Fruit fly (Drosophila melanogaster) whole organism, embryonic: ENCODE results near the gene CG32845.

Experiments used
- Aef1 ChIP-seq: fragments of 200-800 bp; sonication (Bioruptor generic); IDR thresholded peaks from 3 replicates; pipeline ENCODE4 v1.3.6; 2022; ENCODE audit warnings: missing biosample characterization, missing genetic modification characterization
- Asciz ChIP-seq: fragments of 200-800 bp; sonication (Bioruptor generic); optimal IDR thresholded peaks from 2 replicates; lab custom pipeline; 2017; ENCODE audit warnings: missing biosample characterization, mild to moderate bottlenecking, missing genetic modification characterization, missing genetic modification reagents
- Atf6 ChIP-seq: fragments of 200-800 bp; sonication (Bioruptor generic); IDR thresholded peaks from 2 replicates; pipeline ENCODE4 v1.3.6; 2022; ENCODE audit warnings: missing biosample characterization, missing genetic modification characterization
- B-H1 ChIP-seq: fragments of 200-800 bp; sonication (Bioruptor generic); IDR thresholded peaks from 3 replicates; pipeline ENCODE4 v1.3.6; 2022; ENCODE audit warnings: missing biosample characterization, missing genetic modification characterization
- CG1024 ChIP-seq: fragments of 200-800 bp; sonication (Bioruptor generic); IDR thresholded peaks from 2 replicates; pipeline ENCODE4 v1.3.6; 2022; ENCODE audit warnings: missing biosample characterization, missing genetic modification characterization
- CG10267 ChIP-seq: fragments of 200-800 bp; sonication (Bioruptor generic); optimal IDR thresholded peaks from 2 replicates; lab custom pipeline; 2018; ENCODE audit warnings: missing biosample characterization, mild to moderate bottlenecking, missing genetic modification characterization, moderate library complexity
- CG11504 ChIP-seq: fragments of 200-800 bp; sonication (Bioruptor generic); optimal IDR thresholded peaks from 3 replicates; lab custom pipeline; 2019; ENCODE audit warnings: missing biosample characterization, mild to moderate bottlenecking, missing genetic modification characterization, moderate library complexity
- CG13123 ChIP-seq: fragments of 200-800 bp; sonication (Bioruptor generic); optimal IDR thresholded peaks from 2 replicates; lab custom pipeline; 2016; ENCODE audit warnings: missing biosample characterization, missing genetic modification characterization
- CG13287 ChIP-seq: fragments of 200-800 bp; sonication (Bioruptor generic); IDR thresholded peaks from 2 replicates; pipeline ENCODE4 v1.3.6; 2022; ENCODE audit warnings: missing biosample characterization, missing genetic modification characterization; ENCODE audit not compliant: partially characterized antibody
- CG14710 ChIP-seq: fragments of 200-800 bp; sonication (Bioruptor generic); optimal IDR thresholded peaks from 3 replicates; lab custom pipeline; 2019; ENCODE audit warnings: missing biosample characterization, mild to moderate bottlenecking, missing genetic modification characterization, moderate library complexity
- CG15479 ChIP-seq: fragments of 200-800 bp; sonication (Bioruptor generic); optimal IDR thresholded peaks from 3 replicates; lab custom pipeline; 2019; ENCODE audit warnings: missing biosample characterization, mild to moderate bottlenecking, missing genetic modification characterization, moderate library complexity
- CG16815 ChIP-seq: fragments of 200-800 bp; sonication (Bioruptor generic); optimal IDR thresholded peaks from 3 replicates; lab custom pipeline; 2017; ENCODE audit warnings: missing biosample characterization, mild to moderate bottlenecking, missing genetic modification characterization
- CG17186 ChIP-seq: fragments of 200-800 bp; sonication (Bioruptor generic); optimal IDR thresholded peaks from 3 replicates; lab custom pipeline; 2017; ENCODE audit warnings: missing biosample characterization, missing genetic modification reagents, missing genetic modification characterization
- CG17328 ChIP-seq: fragments of 200-800 bp; sonication (Bioruptor generic); IDR thresholded peaks from 2 replicates; pipeline ENCODE4 v1.3.6; 2022; ENCODE audit warnings: missing biosample characterization, missing genetic modification characterization
- CG18011 ChIP-seq: fragments of 200-800 bp; sonication (Bioruptor generic); optimal IDR thresholded peaks from 2 replicates; lab custom pipeline; 2017; ENCODE audit warnings: missing biosample characterization, missing genetic modification characterization, mild to moderate bottlenecking, moderate library complexity, missing genotype
- CG18764 ChIP-seq: fragments of 200-800 bp; sonication (Bioruptor generic); optimal IDR thresholded peaks from 3 replicates; lab custom pipeline; 2016; ENCODE audit warnings: missing biosample characterization, missing genetic modification characterization
- CG4820 ChIP-seq: fragments of 200-800 bp; sonication (Bioruptor generic); optimal IDR thresholded peaks from 3 replicates; lab custom pipeline; 2016; ENCODE audit warnings: missing biosample characterization, missing genetic modification characterization
- CG6791 ChIP-seq: fragments of 200-800 bp; sonication (Bioruptor generic); IDR thresholded peaks from 3 replicates; pipeline ENCODE4 v1.3.6; 2022; ENCODE audit warnings: missing biosample characterization, missing genetic modification characterization; ENCODE audit not compliant: partially characterized antibody
- CG7839 ChIP-seq: fragments of 200-800 bp; sonication (Bioruptor generic); optimal IDR thresholded peaks from 3 replicates; lab custom pipeline; 2018; ENCODE audit warnings: missing biosample characterization, mild to moderate bottlenecking, missing genetic modification characterization, moderate library complexity
- CG8089 ChIP-seq: fragments of 200-800 bp; sonication (Bioruptor generic); optimal IDR thresholded peaks from 3 replicates; lab custom pipeline; 2016; ENCODE audit warnings: missing biosample characterization, missing genetic modification characterization
- CG8388 ChIP-seq: fragments of 200-800 bp; sonication (Bioruptor generic); optimal IDR thresholded peaks from 2 replicates; lab custom pipeline; 2019; ENCODE audit warnings: missing biosample characterization, mild to moderate bottlenecking, missing genetic modification characterization, moderate library complexity
- CG9932 ChIP-seq: fragments of 200-800 bp; sonication (Bioruptor generic); IDR thresholded peaks from 2 replicates; pipeline ENCODE4 v1.3.6; 2022; ENCODE audit warnings: missing biosample characterization, missing genetic modification characterization
- Dref ChIP-seq: fragments of 200-800 bp; sonication (Bioruptor generic); IDR thresholded peaks from 2 replicates; pipeline ENCODE4 v1.3.6; 2022; ENCODE audit warnings: missing biosample characterization, missing genetic modification characterization
- HmgD ChIP-seq: fragments of 200-800 bp; sonication (Bioruptor generic); optimal IDR thresholded peaks from 3 replicates; lab custom pipeline; 2016; ENCODE audit warnings: missing biosample characterization, missing genetic modification characterization
- Hmx ChIP-seq: fragments of 200-800 bp; sonication (Bioruptor generic); optimal IDR thresholded peaks from 2 replicates; lab custom pipeline; 2016; ENCODE audit warnings: missing biosample characterization, missing genetic modification characterization
- Hr3 ChIP-seq: fragments of 200-800 bp; sonication (Bioruptor generic); optimal IDR thresholded peaks from 3 replicates; lab custom pipeline; 2016; ENCODE audit warnings: missing biosample characterization, missing genetic modification characterization
- NfI ChIP-seq: fragments of 200-800 bp; sonication (Bioruptor generic); optimal IDR thresholded peaks from 3 replicates; lab custom pipeline; 2018; ENCODE audit warnings: missing biosample characterization, mild to moderate bottlenecking, missing genetic modification characterization, moderate library complexity
- Oli ChIP-seq: fragments of 200-800 bp; sonication (Bioruptor generic); optimal IDR thresholded peaks from 2 replicates; lab custom pipeline; 2018; ENCODE audit warnings: missing biosample characterization, mild to moderate bottlenecking, missing genetic modification characterization, moderate library complexity
- Tbp ChIP-seq: fragments of >200 bp; optimal IDR thresholded peaks from 2 replicates; lab custom pipeline; 2018; ENCODE audit warnings: missing biosample characterization, missing genetic modification characterization
- aop ChIP-seq: fragments of 200-800 bp; sonication (Bioruptor generic); IDR thresholded peaks from 2 replicates; pipeline ENCODE4 v1.3.6; 2022; ENCODE audit warnings: missing biosample characterization, missing genetic modification characterization
- cg ChIP-seq: fragments of 200-800 bp; sonication (Bioruptor generic); optimal IDR thresholded peaks from 3 replicates; lab custom pipeline; 2019; ENCODE audit warnings: missing biosample characterization, mild to moderate bottlenecking, missing genetic modification characterization, moderate library complexity
- dimm ChIP-seq: fragments of 200-800 bp; sonication (Bioruptor generic); IDR thresholded peaks from 2 replicates; pipeline ENCODE4 v1.3.6; 2022; ENCODE audit warnings: missing biosample characterization, missing genetic modification characterization
- dpn ChIP-seq, 2 experiments: fragments of 200-800 bp; sonication (Bioruptor generic); optimal IDR thresholded peaks; 3 replicates each; lab custom pipeline; 2016; ENCODE audit warnings: missing biosample characterization in 2 of 2, missing genetic modification characterization in 2 of 2
- esg ChIP-seq: fragments of 200-800 bp; sonication (Bioruptor generic); conservative IDR thresholded peaks from 2 replicates; pipeline ENCODE4 v1.3.6; 2022; ENCODE audit warnings: missing biosample characterization, missing genetic modification characterization
- fu2 ChIP-seq: fragments of 200-800 bp; sonication (Bioruptor generic); optimal IDR thresholded peaks from 2 replicates; lab custom pipeline; 2016; ENCODE audit warnings: missing biosample characterization, missing genetic modification characterization
- gfzf ChIP-seq: fragments of 200-800 bp; sonication (Bioruptor generic); optimal IDR thresholded peaks from 2 replicates; lab custom pipeline; 2016; ENCODE audit warnings: missing biosample characterization, mild to moderate bottlenecking, missing genetic modification characterization, moderate library complexity
- grau ChIP-seq: fragments of 200-800 bp; optimal IDR thresholded peaks from 3 replicates; lab custom pipeline; 2019; ENCODE audit warnings: missing biosample characterization, mild to moderate bottlenecking, missing genetic modification characterization, moderate library complexity
- grn ChIP-seq: fragments of 200-800 bp; sonication (Bioruptor generic); optimal IDR thresholded peaks from 3 replicates; lab custom pipeline; 2017; ENCODE audit warnings: missing biosample characterization, missing genetic modification characterization
- mam ChIP-seq: fragments of 200-800 bp; sonication (Bioruptor generic); optimal IDR thresholded peaks from 3 replicates; lab custom pipeline; 2016; ENCODE audit warnings: missing biosample characterization, missing genetic modification characterization
- pzg ChIP-seq: fragments of 200-800 bp; sonication (Bioruptor generic); optimal IDR thresholded peaks from 3 replicates; lab custom pipeline; 2018; ENCODE audit warnings: missing biosample characterization, mild to moderate bottlenecking, missing genetic modification characterization, moderate library complexity
- sim ChIP-seq: fragments of 200-800 bp; sonication (Bioruptor generic); IDR thresholded peaks from 2 replicates; pipeline ENCODE4 v1.3.6; 2022; ENCODE audit warnings: missing biosample characterization, missing genetic modification characterization
- sisA ChIP-seq: fragments of 200-800 bp; sonication (Bioruptor generic); IDR thresholded peaks from 2 replicates; pipeline ENCODE4 v1.3.6; 2022; ENCODE audit warnings: missing biosample characterization, missing genetic modification characterization
- slbo ChIP-seq: fragments of 200-800 bp; sonication (Bioruptor generic); IDR thresholded peaks from 2 replicates; pipeline ENCODE4 v1.3.6; 2022; ENCODE audit warnings: missing biosample characterization, missing genetic modification characterization
- stc ChIP-seq: fragments of 200-800 bp; sonication (Bioruptor generic); IDR thresholded peaks from 2 replicates; pipeline ENCODE4 v1.3.6; 2022; ENCODE audit warnings: missing biosample characterization, missing genetic modification characterization
- stwl ChIP-seq: fragments of 200-800 bp; sonication (Bioruptor generic); optimal IDR thresholded peaks from 3 replicates; lab custom pipeline; 2018; ENCODE audit warnings: missing biosample characterization, mild to moderate bottlenecking, missing genetic modification characterization, moderate library complexity
- tap ChIP-seq: fragments of 200-800 bp; optimal IDR thresholded peaks from 3 replicates; lab custom pipeline; 2019; ENCODE audit warnings: missing biosample characterization, mild to moderate bottlenecking, missing genetic modification characterization, moderate library complexity
- tgo ChIP-seq: fragments of 200-800 bp; sonication (Bioruptor generic); IDR thresholded peaks from 3 replicates; pipeline ENCODE4 v1.3.6; 2022; ENCODE audit warnings: missing biosample characterization, missing genetic modification characterization
- tio ChIP-seq: fragments of 200-800 bp; sonication (Bioruptor generic); optimal IDR thresholded peaks from 2 replicates; lab custom pipeline; 2017; ENCODE audit warnings: missing biosample characterization, missing genetic modification characterization, inconsistent platforms
- unc-4 ChIP-seq: fragments of 200-800 bp; sonication (Bioruptor generic); IDR thresholded peaks from 2 replicates; pipeline ENCODE4 v1.3.6; 2022; ENCODE audit warnings: missing biosample characterization, missing genetic modification characterization; ENCODE audit not compliant: partially characterized antibody
- wdn ChIP-seq: fragments of 200-800 bp; sonication (Bioruptor generic); IDR thresholded peaks from 2 replicates; pipeline ENCODE4 v1.3.6; 2022; ENCODE audit warnings: missing biosample characterization, missing genetic modification characterization
- zf30C ChIP-seq: fragments of 200-800 bp; sonication (Bioruptor generic); optimal IDR thresholded peaks from 3 replicates; lab custom pipeline; 2018; ENCODE audit warnings: missing biosample characterization, mild to moderate bottlenecking, missing genetic modification characterization

The CG32845 gene

dm6 chr3L:246644-247199 is 26.5 kb downstream of the CG32845 start (continued):
- TF ChIP-seq CG6791 (GFP tag; lab: Robert Waterston, UW) (peak; percentile 83), CG4820 (GFP tag; lab: Kevin White, UChicago) (no peak), fu2 (peak; percentile 35), stwl (tag; lab: Kevin White, UChicago) (peak; percentile 82), CG8388 (no peak), grn (no peak), HmgD (GFP tag; lab: Kevin White, UChicago) (peak; percentile 51), tap (tag; lab: Kevin White, UChicago) (no peak), NfI (GFP tag; lab: Kevin White, UChicago) (no peak), slbo (GFP tag; lab: Robert Waterston, UW) (peak; percentile 69), unc-4 (GFP tag; lab: Robert Waterston, UW) (peak; percentile 54), CG7839 (no peak), grau (tag; lab: Kevin White, UChicago) (no peak), CG8089 (GFP tag; lab: Kevin White, UChicago) (peak; percentile 1), Dref (GFP tag; lab: Robert Waterston, UW) (peak; percentile 97), mam (GFP tag; lab: Kevin White, UChicago) (peak; percentile 41), CG14710 (peak; percentile 69), wdn (no peak), pzg (GFP tag; lab: Kevin White, UChicago) (peak; percentile 92), B-H1 (GFP tag; lab: Robert Waterston, UW) (no peak), stc (GFP tag; lab: Robert Waterston, UW) (no peak), tgo (peak; percentile 34; the same call in 1 of the 3 replicates), CG17186 (peak; percentile 67), CG15479 (peak; percentile 76), aop (no peak), sisA (GFP tag; lab: Robert Waterston, UW) (no peak), CG9932 (GFP tag; lab: Robert Waterston, UW) (no peak), Atf6 (GFP tag; lab: Robert Waterston, UW) (no peak), CG11504 (no peak), CG1024 (GFP tag; lab: Robert Waterston, UW) (no peak), dpn (GFP tag; optimal IDR thresholded peaks at IDR 0.05; lab: Kevin White, UChicago) (peak; percentile 46 to 48), esg (GFP tag; lab: Robert Waterston, UW) (no peak), CG16815 (no peak), CG17328 (GFP tag; lab: Robert Waterston, UW) (no peak), dimm (GFP tag; lab: Robert Waterston, UW) (no peak), Oli (tag; lab: Kevin White, UChicago) (no peak), Asciz (GFP tag; lab: Kevin White, UChicago) (no peak), CG18764 (GFP tag; lab: Kevin White, UChicago) (peak; percentile 47), CG13123 (GFP tag; lab: Kevin White, UChicago) (no peak), sim (GFP tag; lab: Robert Waterston, UW) (no peak), cg (GFP tag; lab: Kevin White, UChicago) (peak; percentile 85), CG10267 (tag; lab: Kevin White, UChicago) (peak; percentile 64), Aef1 (GFP tag; lab: Robert Waterston, UW) (peak; percentile 27; the same call in 1 of the 3 replicates), CG13287 (peak; percentile 66; the same call in 1 of the 2 replicates), CG18011 (no peak), gfzf (GFP tag; lab: Kevin White, UChicago) (peak; percentile 49), Tbp (GFP tag; lab: Kevin White, UChicago) (no peak), Hr3 (peak; percentile 2), zf30C (GFP tag; lab: Kevin White, UChicago) (no peak), Hmx (GFP tag; lab: Kevin White, UChicago) (no peak), tio (GFP tag; lab: Kevin White, UChicago) (no peak)
